Worm (Caenorhabditis elegans) whole organism, L2 larva: ENCODE results near the gene grd-1.

Source experiments
- elt-1 ChIP-seq: fragments of 150-350 bp; optimal IDR thresholded peaks from 2 replicates; lab custom pipeline; 2014; ENCODE audit warnings: missing biosample characterization, missing genetic modification characterization
- elt-3 ChIP-seq: sonication (generic microtip); optimal IDR thresholded peaks from 2 replicates; lab custom pipeline; 2017; ENCODE audit warnings: missing biosample characterization, missing genetic modification characterization
- lin-39 ChIP-seq: fragments of 150-350 bp; optimal IDR thresholded peaks from 2 replicates; lab custom pipeline; 2014; ENCODE audit warnings: missing biosample characterization, missing genetic modification reagents, missing genetic modification characterization
- mdl-1 ChIP-seq, 2 experiments: fragments of 150-350 bp in 1 of 2; sonication (generic microtip) in 1 of 2; optimal IDR thresholded peaks; 2 replicates each; lab custom pipeline; 2017; ENCODE audit warnings: missing biosample characterization in 2 of 2, missing genetic modification characterization in 2 of 2
- nhr-23 ChIP-seq: fragments of 150-350 bp; optimal IDR thresholded peaks from 2 replicates; lab custom pipeline; 2014; ENCODE audit warnings: missing biosample characterization, missing genetic modification reagents, missing genetic modification characterization
- snpc-4 ChIP-seq: fragments of 150-350 bp; optimal IDR thresholded peaks from 2 replicates; lab custom pipeline; 2014; ENCODE audit warnings: missing biosample characterization, missing genetic modification characterization

- TF ChIP-seq snpc-4 (tag; lab: Kevin White, UChicago) = no peak
- TF ChIP-seq nhr-23 (tag; lab: Kevin White, UChicago) = no peak
- TF ChIP-seq elt-3 (tag; lab: Kevin White, UChicago) = no peak
- TF ChIP-seq lin-39 = no peak
- TF ChIP-seq mdl-1 (tag; optimal IDR thresholded peaks at IDR 0.05; lab: Kevin White, UChicago) = no peak
- TF ChIP-seq elt-1 = no peak
Observed at ce11 chrX:11151494-11151893, 42.3 kb downstream of the grd-1 start.
